Fruit fly (Drosophila melanogaster) whole organism, adult: Measurements from ENCODE around the gene CG5107.

Experiments used
- CG11617 ChIP-seq: fragments of 200-800 bp; sonication (Bioruptor generic); optimal IDR thresholded peaks from 2 replicates; lab custom pipeline; 2017; ENCODE audit warnings: mild to moderate bottlenecking, missing biosample characterization, missing genetic modification reagents, missing genetic modification characterization
- CG1620 ChIP-seq: fragments of 200-800 bp; sonication (Bioruptor generic); optimal IDR thresholded peaks from 2 replicates; lab custom pipeline; 2016; ENCODE audit warnings: missing biosample characterization, missing genetic modification characterization
- CG33017 ChIP-seq: fragments of 200-800 bp; sonication (Bioruptor generic); optimal IDR thresholded peaks from 2 replicates; lab custom pipeline; 2018; ENCODE audit warnings: missing biosample characterization, mild to moderate bottlenecking, missing genetic modification characterization, moderate library complexity
- CG7101 ChIP-seq: fragments of 200-800 bp; sonication (Bioruptor generic); optimal IDR thresholded peaks from 2 replicates; lab custom pipeline; 2018; ENCODE audit warnings: missing biosample characterization, mild to moderate bottlenecking, missing genetic modification characterization, moderate library complexity
- Clk ChIP-seq: fragments of 200-800 bp; sonication (Bioruptor generic); optimal IDR thresholded peaks from 2 replicates; lab custom pipeline; 2017; ENCODE audit warnings: missing biosample characterization, missing genetic modification characterization
- Crg-1 ChIP-seq: fragments of 200-800 bp; sonication (Bioruptor generic); optimal IDR thresholded peaks from 2 replicates; lab custom pipeline; 2016; ENCODE audit warnings: missing biosample characterization, missing genetic modification characterization
- bab1 ChIP-seq: fragments of 200-800 bp; sonication (Bioruptor generic); optimal IDR thresholded peaks from 3 replicates; lab custom pipeline; 2019; ENCODE audit warnings: missing biosample characterization, mild to moderate bottlenecking, missing genetic modification characterization, moderate library complexity
- kay ChIP-seq: fragments of 200-800 bp; sonication (Bioruptor generic); peaks from one replicate; lab custom pipeline; 2016; ENCODE audit warnings: missing biosample characterization, missing genetic modification characterization, borderline replicate concordance
- ovo ChIP-seq: fragments of 200-800 bp; sonication (Bioruptor generic); optimal IDR thresholded peaks from 2 replicates; lab custom pipeline; 2016; ENCODE audit warnings: missing biosample characterization, missing genetic modification characterization
- toe ChIP-seq: fragments of 200-800 bp; sonication (Bioruptor generic); optimal IDR thresholded peaks from 2 replicates; lab custom pipeline; 2016; ENCODE audit warnings: missing biosample characterization, missing genetic modification characterization

- TF ChIP-seq CG7101 (tag; lab: Kevin White, UChicago) = no peak
- no peak for TF ChIP-seq CG33017 (tag; lab: Kevin White, UChicago)
- TF ChIP-seq CG11617 (GFP tag; lab: Kevin White, UChicago) = no peak
- TF ChIP-seq kay (GFP tag; lab: Kevin White, UChicago) = no peak
- TF ChIP-seq CG1620 (GFP tag; lab: Kevin White, UChicago) = no peak
- no peak for TF ChIP-seq Crg-1 (GFP tag; lab: Kevin White, UChicago)
- no peak for TF ChIP-seq bab1 (GFP tag; lab: Kevin White, UChicago)
- TF ChIP-seq ovo (GFP tag; lab: Kevin White, UChicago) = no peak
- TF ChIP-seq Clk (GFP tag; lab: Kevin White, UChicago) = no peak
- no peak for TF ChIP-seq toe
Observed at dm6 chr3R:25552181-25552580, 47.2 kb downstream of the CG5107 start.
